Fruit fly (Drosophila melanogaster) whole organism, adult: ENCODE data around the gene Dph5.

Source experiments
- CG33017 ChIP-seq: fragments of 200-800 bp; sonication (Bioruptor generic); optimal IDR thresholded peaks from 2 replicates; lab custom pipeline; 2018; ENCODE audit warnings: missing biosample characterization, mild to moderate bottlenecking, missing genetic modification characterization, moderate library complexity
- Crg-1 ChIP-seq: fragments of 200-800 bp; sonication (Bioruptor generic); optimal IDR thresholded peaks from 2 replicates; lab custom pipeline; 2016; ENCODE audit warnings: missing biosample characterization, missing genetic modification characterization
- pad ChIP-seq: fragments of 200-800 bp; sonication (Bioruptor generic); optimal IDR thresholded peaks from 3 replicates; lab custom pipeline; 2017; ENCODE audit warnings: missing biosample characterization, missing genetic modification characterization, mild to moderate bottlenecking, moderate library complexity, missing genetic modification reagents
- tj ChIP-seq: fragments of 200-800 bp; sonication (Bioruptor generic); optimal IDR thresholded peaks from 3 replicates; lab custom pipeline; 2017; ENCODE audit warnings: missing biosample characterization, mild to moderate bottlenecking, missing genetic modification characterization, moderate library complexity

- no peak for TF ChIP-seq pad (GFP tag; lab: Kevin White, UChicago)
- TF ChIP-seq Crg-1 (GFP tag; lab: Kevin White, UChicago), result no peak
- no peak for TF ChIP-seq CG33017 (tag; lab: Kevin White, UChicago)
- TF ChIP-seq tj (GFP tag; lab: Kevin White, UChicago), result peak; percentile 87
Observed at dm6 chr3R:22550306-22550812, 32.7 kb downstream of the Dph5 start, which contains the start of gene bond.
